Fruit fly (Drosophila melanogaster) whole organism, embryonic: Measurements from ENCODE around the gene Sf3b3.

ENCODE experiments used
- CG10267 ChIP-seq: fragments of 200-800 bp; sonication (Bioruptor generic); optimal IDR thresholded peaks from 2 replicates; lab custom pipeline; 2018; ENCODE audit warnings: missing biosample characterization, mild to moderate bottlenecking, missing genetic modification characterization, moderate library complexity
- CG10565 ChIP-seq: fragments of 200-800 bp; sonication (Bioruptor generic); optimal IDR thresholded peaks from 3 replicates; lab custom pipeline; 2016; ENCODE audit warnings: missing biosample characterization, mild to moderate bottlenecking, missing genetic modification characterization
- CG10959 ChIP-seq: fragments of 200-800 bp; sonication (Bioruptor generic); IDR thresholded peaks from 2 replicates; pipeline ENCODE4 v1.3.6; 2022; ENCODE audit warnings: missing biosample characterization, missing genetic modification characterization
- CG11696 ChIP-seq: fragments of 200-800 bp; sonication (Bioruptor generic); IDR thresholded peaks from 2 replicates; pipeline ENCODE4 v1.3.6; 2022; ENCODE audit warnings: missing biosample characterization, missing genetic modification characterization
- CG13424 ChIP-seq: fragments of 200-800 bp; sonication (Bioruptor generic); optimal IDR thresholded peaks from 2 replicates; lab custom pipeline; 2019; ENCODE audit warnings: missing biosample characterization, mild to moderate bottlenecking, missing genetic modification characterization, moderate library complexity
- CG14667 ChIP-seq: fragments of 200-800 bp; sonication (Bioruptor generic); IDR thresholded peaks from 2 replicates; pipeline ENCODE4 v1.3.6; 2022; ENCODE audit warnings: missing biosample characterization, missing genetic modification characterization
- CG16815 ChIP-seq: fragments of 200-800 bp; sonication (Bioruptor generic); optimal IDR thresholded peaks from 3 replicates; lab custom pipeline; 2017; ENCODE audit warnings: missing biosample characterization, mild to moderate bottlenecking, missing genetic modification characterization
- CG17361 ChIP-seq: fragments of 200-800 bp; sonication (Bioruptor generic); IDR thresholded peaks from 3 replicates; pipeline ENCODE4 v1.3.6; 2022; ENCODE audit warnings: missing biosample characterization, missing genetic modification characterization
- CG18011 ChIP-seq: fragments of 200-800 bp; sonication (Bioruptor generic); optimal IDR thresholded peaks from 2 replicates; lab custom pipeline; 2017; ENCODE audit warnings: missing biosample characterization, missing genetic modification characterization, mild to moderate bottlenecking, moderate library complexity, missing genotype
- CG2129 ChIP-seq: fragments of 200-800 bp; sonication (Bioruptor generic); IDR thresholded peaks from 2 replicates; pipeline ENCODE4 v1.3.6; 2022; ENCODE audit warnings: missing biosample characterization, missing genetic modification characterization; ENCODE audit not compliant: partially characterized antibody
- CG2875 ChIP-seq: fragments of 200-800 bp; sonication (Bioruptor generic); optimal IDR thresholded peaks from 2 replicates; lab custom pipeline; 2017; ENCODE audit warnings: missing biosample characterization, mild to moderate bottlenecking, missing genetic modification characterization, missing genetic modification reagents
- CG4424 ChIP-seq: fragments of 200-800 bp; sonication (Bioruptor generic); optimal IDR thresholded peaks from 3 replicates; lab custom pipeline; 2016; ENCODE audit warnings: missing biosample characterization, missing genetic modification characterization
- CG5180 ChIP-seq: fragments of 200-800 bp; sonication (Bioruptor generic); optimal IDR thresholded peaks from 3 replicates; lab custom pipeline; 2017; ENCODE audit warnings: missing biosample characterization, missing genetic modification characterization, mild to moderate bottlenecking, moderate library complexity, missing genetic modification reagents
- CG6175 ChIP-seq: fragments of 200-800 bp; sonication (Bioruptor generic); IDR thresholded peaks from 3 replicates; pipeline ENCODE4 v1.3.6; 2022; ENCODE audit warnings: missing biosample characterization, missing genetic modification characterization
- CG7556 ChIP-seq: fragments of 200-800 bp; sonication (Bioruptor generic); optimal IDR thresholded peaks from 2 replicates; lab custom pipeline; 2017; ENCODE audit warnings: missing biosample characterization, mild to moderate bottlenecking, missing genetic modification characterization
- CG8281 ChIP-seq: fragments of 200-800 bp; sonication (Bioruptor generic); optimal IDR thresholded peaks from 2 replicates; lab custom pipeline; 2018; ENCODE audit warnings: missing biosample characterization, mild to moderate bottlenecking, missing genetic modification characterization, moderate library complexity
- CTCF ChIP-seq: fragments of 200-800 bp; sonication (Bioruptor generic); optimal IDR thresholded peaks from 2 replicates; lab custom pipeline; 2017; ENCODE audit warnings: missing biosample characterization, mild to moderate bottlenecking, missing genetic modification characterization, moderate library complexity
- Dad ChIP-seq: fragments of 200-800 bp; sonication (Bioruptor generic); optimal IDR thresholded peaks from 3 replicates; lab custom pipeline; 2016; ENCODE audit warnings: missing biosample characterization, missing genetic modification characterization
- E2f1 ChIP-seq: fragments of 200-800 bp; sonication (Bioruptor generic); IDR thresholded peaks from 2 replicates; pipeline ENCODE4 v1.3.6; 2022; ENCODE audit warnings: missing biosample characterization, missing genetic modification characterization
- ERR ChIP-seq: fragments of 200-800 bp; sonication (Bioruptor generic); optimal IDR thresholded peaks from 2 replicates; lab custom pipeline; 2016; ENCODE audit warnings: missing biosample characterization, missing genetic modification characterization
- Hey ChIP-seq: fragments of 200-800 bp; sonication (Bioruptor generic); optimal IDR thresholded peaks from 3 replicates; lab custom pipeline; 2018; ENCODE audit warnings: missing biosample characterization, mild to moderate bottlenecking, missing genetic modification characterization
- MESR4 ChIP-seq: fragments of 200-800 bp; sonication (Bioruptor generic); optimal IDR thresholded peaks from 2 replicates; lab custom pipeline; 2018; ENCODE audit warnings: missing biosample characterization, mild to moderate bottlenecking, missing genetic modification characterization, moderate library complexity
- Ravus ChIP-seq: fragments of 200-800 bp; sonication (Bioruptor generic); IDR thresholded peaks from 2 replicates; pipeline ENCODE4 v1.3.6; 2022; ENCODE audit warnings: missing biosample characterization, missing genetic modification characterization
- Spps ChIP-seq: fragments of 200-800 bp; sonication (Bioruptor generic); optimal IDR thresholded peaks from 2 replicates; lab custom pipeline; 2018; ENCODE audit warnings: missing biosample characterization, mild to moderate bottlenecking, missing genetic modification characterization
- Taf1 ChIP-seq: fragments of 200-800 bp; sonication (Bioruptor generic); IDR thresholded peaks from 2 replicates; pipeline ENCODE4 v1.3.6; 2022; ENCODE audit warnings: missing biosample characterization, missing genetic modification characterization
- al ChIP-seq: fragments of 200-800 bp; sonication (Bioruptor generic); IDR thresholded peaks from 2 replicates; pipeline ENCODE4 v1.3.6; 2022; ENCODE audit warnings: missing biosample characterization, missing genetic modification characterization
- amos ChIP-seq: fragments of 200-800 bp; sonication (Bioruptor generic); IDR thresholded peaks from 2 replicates; pipeline ENCODE4 v1.3.6; 2022; ENCODE audit warnings: missing biosample characterization, missing genetic modification characterization; ENCODE audit not compliant: partially characterized antibody
- ap ChIP-seq: fragments of 200-800 bp; sonication (Bioruptor generic); IDR thresholded peaks from 2 replicates; pipeline ENCODE4 v1.3.6; 2022; ENCODE audit warnings: missing biosample characterization, missing genetic modification characterization
- bsh ChIP-seq, 2 experiments: fragments of 200-800 bp; sonication (Bioruptor generic); optimal IDR thresholded peaks; 2 replicates each; lab custom pipeline; 2017 to 2018; ENCODE audit warnings: mild to moderate bottlenecking in 2 of 2, missing biosample characterization in 2 of 2, missing genetic modification characterization in 2 of 2, moderate library complexity in 1 of 2
- dmrt11E ChIP-seq: fragments of 200-800 bp; sonication (Bioruptor generic); optimal IDR thresholded peaks from 3 replicates; lab custom pipeline; 2018; ENCODE audit warnings: missing biosample characterization, mild to moderate bottlenecking, missing genetic modification characterization, moderate library complexity
- gcm ChIP-seq: fragments of 200-800 bp; sonication (Bioruptor generic); optimal IDR thresholded peaks from 2 replicates; lab custom pipeline; 2019; ENCODE audit warnings: missing biosample characterization, mild to moderate bottlenecking, missing genetic modification characterization, moderate library complexity
- gsb-n ChIP-seq: fragments of 200-800 bp; sonication (Bioruptor generic); optimal IDR thresholded peaks from 3 replicates; lab custom pipeline; 2018; ENCODE audit warnings: missing biosample characterization, mild to moderate bottlenecking, missing genetic modification characterization
- h ChIP-seq: fragments of >200 bp; optimal IDR thresholded peaks from 2 replicates; lab custom pipeline; 2017
- hbn ChIP-seq: fragments of 200-800 bp; sonication (Bioruptor generic); IDR thresholded peaks from 2 replicates; pipeline ENCODE4 v1.3.6; 2022; ENCODE audit warnings: missing biosample characterization, missing genetic modification characterization; ENCODE audit not compliant: partially characterized antibody
- jing ChIP-seq: fragments of 200-800 bp; sonication (Bioruptor generic); optimal IDR thresholded peaks from 2 replicates; lab custom pipeline; 2018; ENCODE audit warnings: missing biosample characterization, mild to moderate bottlenecking, missing genetic modification characterization
- lola ChIP-seq, 3 experiments: fragments of >200 bp in 2 of 3; fragments of 200-800 bp in 1 of 3; sonication (Bioruptor generic) in 1 of 3; optimal IDR thresholded peaks; 2 replicates each; lab custom pipeline; 2017 to 2019; ENCODE audit warnings: missing biosample characterization in 3 of 3, missing genetic modification characterization in 3 of 3, mild to moderate bottlenecking in 1 of 3, moderate library complexity in 1 of 3
- maf-S ChIP-seq: fragments of 200-800 bp; sonication (Bioruptor generic); optimal IDR thresholded peaks from 2 replicates; lab custom pipeline; 2016; ENCODE audit warnings: missing biosample characterization, missing genetic modification characterization
- pan ChIP-seq, 4 experiments: fragments of >200 bp in 3 of 4; fragments of 200-800 bp in 1 of 4; sonication (Bioruptor generic) in 1 of 4; optimal IDR thresholded peaks in 3 of 4; IDR thresholded peaks in 1 of 4; 2 replicates each; pipeline versions ENCODE4 v1.3.6 to Lab custom; 2017 to 2022; ENCODE audit warnings: missing biosample characterization in 2 of 4, missing genetic modification characterization in 2 of 4, mixed read lengths in 1 of 4
- pb ChIP-seq: fragments of 200-800 bp; sonication (Bioruptor generic); optimal IDR thresholded peaks from 3 replicates; lab custom pipeline; 2016; ENCODE audit warnings: missing biosample characterization, missing genetic modification characterization
- pita ChIP-seq: fragments of 200-800 bp; sonication (Bioruptor generic); optimal IDR thresholded peaks from 2 replicates; lab custom pipeline; 2017; ENCODE audit warnings: missing biosample characterization, mild to moderate bottlenecking, missing genetic modification characterization
- salm ChIP-seq: fragments of 200-800 bp; sonication (Bioruptor generic); optimal IDR thresholded peaks from 2 replicates; lab custom pipeline; 2018; ENCODE audit warnings: missing biosample characterization, mild to moderate bottlenecking, missing genetic modification characterization
- sd ChIP-seq: fragments of 200-800 bp; sonication (Bioruptor generic); optimal IDR thresholded peaks from 3 replicates; lab custom pipeline; 2018; ENCODE audit warnings: missing biosample characterization, mild to moderate bottlenecking, missing genetic modification characterization, moderate library complexity
- so ChIP-seq: fragments of 200-800 bp; sonication (Bioruptor generic); IDR thresholded peaks from 3 replicates; pipeline ENCODE4 v1.3.6; 2022; ENCODE audit warnings: missing biosample characterization, missing genetic modification characterization
- stc ChIP-seq: fragments of 200-800 bp; sonication (Bioruptor generic); IDR thresholded peaks from 2 replicates; pipeline ENCODE4 v1.3.6; 2022; ENCODE audit warnings: missing biosample characterization, missing genetic modification characterization
- twi ChIP-seq: fragments of 200-800 bp; optimal IDR thresholded peaks from 2 replicates; lab custom pipeline; 2019; ENCODE audit warnings: missing biosample characterization, mild to moderate bottlenecking, missing genetic modification characterization, moderate library complexity
- tx ChIP-seq: fragments of 200-800 bp; sonication (Bioruptor generic); optimal IDR thresholded peaks from 2 replicates; lab custom pipeline; 2016; ENCODE audit warnings: missing biosample characterization, missing genetic modification characterization
- wor ChIP-seq: fragments of 200-800 bp; sonication (Bioruptor generic); IDR thresholded peaks from 2 replicates; pipeline ENCODE4 v1.3.6; 2022; ENCODE audit warnings: missing biosample characterization, missing genetic modification characterization
- zf30C ChIP-seq: fragments of 200-800 bp; sonication (Bioruptor generic); optimal IDR thresholded peaks from 3 replicates; lab custom pipeline; 2018; ENCODE audit warnings: missing biosample characterization, mild to moderate bottlenecking, missing genetic modification characterization

Sf3b3 gene

dm6 chr3L:796926-797802 lies 36.0 kb downstream of the Sf3b3 start (continued):
- TF ChIP-seq CG2129 (GFP tag; lab: Robert Waterston, UW): no peak
- TF ChIP-seq lola (GFP tag; optimal IDR thresholded peaks at IDR 0.05; lab: Kevin White, UChicago): no peak
- no peak for TF ChIP-seq CG11696 (GFP tag; lab: Robert Waterston, UW)
- peak; percentile 91 for TF ChIP-seq Hey (tag; lab: Kevin White, UChicago)
- TF ChIP-seq amos (GFP tag; lab: Robert Waterston, UW): no peak
- no peak for TF ChIP-seq CG10959 (GFP tag; lab: Robert Waterston, UW)
- TF ChIP-seq jing (GFP tag; lab: Kevin White, UChicago): no peak
- no peak for TF ChIP-seq maf-S (GFP tag; lab: Kevin White, UChicago)
- TF ChIP-seq CG10267 (tag; lab: Kevin White, UChicago): peak; percentile 52
- no peak for TF ChIP-seq pita (GFP tag; lab: Kevin White, UChicago)
- no peak for TF ChIP-seq hbn (GFP tag; lab: Robert Waterston, UW)
- TF ChIP-seq CTCF (GFP tag; lab: Kevin White, UChicago): no peak
- TF ChIP-seq CG8281: peak; percentile 26
- TF ChIP-seq MESR4 (GFP tag; lab: Kevin White, UChicago): no peak
- peak; percentile 66 for TF ChIP-seq CG17361 (GFP tag; lab: Robert Waterston, UW)
- peak; percentile 45; the same call in 1 of the 2 replicates for TF ChIP-seq Taf1 (GFP tag; lab: Robert Waterston, UW)
- TF ChIP-seq salm: peak; percentile 44
- TF ChIP-seq CG14667 (GFP tag; lab: Robert Waterston, UW): peak; percentile 48; the same call in 1 of the 2 replicates
- TF ChIP-seq CG7556 (GFP tag; lab: Kevin White, UChicago): peak; percentile 68
- no peak for TF ChIP-seq pan (optimal IDR thresholded peaks at IDR 0.05; lab: Kevin White, UChicago)
- peak in 1 of 2 experiments; percentile 69 for TF ChIP-seq pan (GFP tag; optimal IDR thresholded peaks at IDR 0.05 in 1 of 2, IDR thresholded peaks at IDR 0.05 in 1 of 2)
- peak; percentile 32 for TF ChIP-seq CG13424 (tag; lab: Kevin White, UChicago)
- no peak for TF ChIP-seq CG6175
- no peak for TF ChIP-seq dmrt11E (tag; lab: Kevin White, UChicago)
- no peak for TF ChIP-seq Spps (tag; lab: Kevin White, UChicago)
- TF ChIP-seq zf30C (GFP tag; lab: Kevin White, UChicago): no peak
- TF ChIP-seq pb (GFP tag; lab: Kevin White, UChicago): no peak
- TF ChIP-seq CG10565: no peak
- peak; percentile 28 for TF ChIP-seq Ravus (GFP tag; lab: Robert Waterston, UW)
- no peak for TF ChIP-seq al
- peak; percentile 39 for TF ChIP-seq gcm (GFP tag; lab: Kevin White, UChicago)
- no peak for TF ChIP-seq twi (tag; lab: Kevin White, UChicago)
- no peak for TF ChIP-seq so (GFP tag; lab: Robert Waterston, UW)
- TF ChIP-seq gsb-n: peak; percentile 54
- TF ChIP-seq CG4424 (GFP tag; lab: Kevin White, UChicago): peak; percentile 56
- TF ChIP-seq Dad (GFP tag; lab: Kevin White, UChicago): no peak
- TF ChIP-seq bsh (GFP tag; optimal IDR thresholded peaks at IDR 0.05; lab: Kevin White, UChicago): peak in 1 of 2 experiments; percentile 54
- 0 out of 2 replicates have a peak, but pooled peaks have one; percentile 9 for TF ChIP-seq ap
- peak; percentile 72; the same call in 1 of the 2 replicates for TF ChIP-seq stc
- no peak for TF ChIP-seq CG18011
- no peak for TF ChIP-seq tx (GFP tag; lab: Kevin White, UChicago)
- peak; percentile 37 for TF ChIP-seq CG2875 (GFP tag; lab: Kevin White, UChicago)
- TF ChIP-seq CG5180 (GFP tag; lab: Kevin White, UChicago): peak; percentile 44
- no peak for TF ChIP-seq CG16815
- no peak for TF ChIP-seq h (lab: Kevin White, UChicago)
- TF ChIP-seq sd: peak; percentile 78
- peak; percentile 58 for TF ChIP-seq E2f1 (GFP tag; lab: Robert Waterston, UW)
- TF ChIP-seq ERR (GFP tag; lab: Kevin White, UChicago): no peak
- TF ChIP-seq wor: no peak
